Worm (Caenorhabditis elegans) whole organism, L3 larva: ENCODE measurements around the gene rpa-1.

ENCODE experiments used
- ZK546.5 ChIP-seq: sonication (generic microtip); optimal IDR thresholded peaks from 2 replicates; lab custom pipeline; 2017; ENCODE audit warnings: missing biosample characterization, missing genetic modification characterization
- ama-1 ChIP-seq: fragments of 150-350 bp; optimal IDR thresholded peaks from 2 replicates; lab custom pipeline; 2018
- ceh-28 ChIP-seq: fragments of 150-350 bp; optimal IDR thresholded peaks from 2 replicates; lab custom pipeline; 2014; ENCODE audit warnings: missing biosample characterization, missing genetic modification reagents, missing genetic modification characterization
- ceh-82 ChIP-seq: fragments of 150-350 bp; optimal IDR thresholded peaks from 2 replicates; lab custom pipeline; 2014; ENCODE audit warnings: missing biosample characterization, missing genetic modification characterization
- egl-27 ChIP-seq: sonication (generic microtip); optimal IDR thresholded peaks from 4 replicates; lab custom pipeline; 2017; ENCODE audit warnings: missing biosample characterization, missing genetic modification reagents, missing genetic modification characterization
- egl-5 ChIP-seq: fragments of 150-350 bp; optimal IDR thresholded peaks from 2 replicates; lab custom pipeline; 2017; ENCODE audit warnings: missing biosample characterization, missing genetic modification reagents, missing genetic modification characterization, inconsistent platforms
- elt-1 ChIP-seq: fragments of 150-350 bp; optimal IDR thresholded peaks from 2 replicates; lab custom pipeline; 2014; ENCODE audit warnings: missing biosample characterization, missing genetic modification characterization
- elt-2 ChIP-seq: sonication (generic microtip); optimal IDR thresholded peaks from 2 replicates; lab custom pipeline; 2016; ENCODE audit warnings: missing genetic modification reagents, mild to moderate bottlenecking, missing genetic modification characterization, missing compliant biosample characterization
- elt-3 ChIP-seq, 3 experiments: fragments of 150-350 bp in 1 of 3; sonication (generic microtip) in 2 of 3; optimal IDR thresholded peaks; 2 replicates in 2 of 3; 4 replicates in 1 of 3; lab custom pipeline; 2014 to 2017; ENCODE audit warnings: missing biosample characterization in 3 of 3, missing genetic modification characterization in 3 of 3
- eor-1 ChIP-seq, 2 experiments: fragments of 150-350 bp; optimal IDR thresholded peaks; 2 replicates each; lab custom pipeline; 2014 to 2018; ENCODE audit warnings: missing biosample characterization in 2 of 2, missing genetic modification characterization in 2 of 2
- fkh-10 ChIP-seq: sonication (generic microtip); optimal IDR thresholded peaks from 2 replicates; lab custom pipeline; 2017; ENCODE audit warnings: missing biosample characterization, missing genetic modification reagents, missing genetic modification characterization
- fkh-2 ChIP-seq: fragments of 150-350 bp; optimal IDR thresholded peaks from 2 replicates; lab custom pipeline; 2014; ENCODE audit warnings: missing biosample characterization, missing genetic modification reagents, missing genetic modification characterization
- fos-1 ChIP-seq: fragments of 150-350 bp; optimal IDR thresholded peaks from 2 replicates; lab custom pipeline; 2014; ENCODE audit warnings: missing biosample characterization, missing genetic modification characterization
- hmg-11 ChIP-seq: sonication (generic microtip); optimal IDR thresholded peaks from 2 replicates; lab custom pipeline; 2016; ENCODE audit warnings: missing genetic modification characterization, missing compliant biosample characterization
- jun-1 ChIP-seq: fragments of 150-350 bp; optimal IDR thresholded peaks from 2 replicates; lab custom pipeline; 2014; ENCODE audit warnings: missing biosample characterization, missing genetic modification reagents, missing genetic modification characterization
- lin-15B ChIP-seq: fragments of 150-350 bp; optimal IDR thresholded peaks from 2 replicates; lab custom pipeline; 2014; ENCODE audit warnings: missing biosample characterization, missing genetic modification characterization
- lin-39 ChIP-seq: fragments of 150-350 bp; optimal IDR thresholded peaks from 2 replicates; lab custom pipeline; 2018; ENCODE audit warnings: missing biosample characterization, missing genetic modification reagents, missing genetic modification characterization
- lsy-12 ChIP-seq: sonication (generic microtip); optimal IDR thresholded peaks from 2 replicates; lab custom pipeline; 2016; ENCODE audit warnings: mild to moderate bottlenecking, missing genetic modification characterization, missing compliant biosample characterization
- mdl-1 ChIP-seq: fragments of 150-350 bp; optimal IDR thresholded peaks from 2 replicates; lab custom pipeline; 2014; ENCODE audit warnings: missing biosample characterization, missing genetic modification characterization
- nfya-1 ChIP-seq: sonication (generic microtip); optimal IDR thresholded peaks from 2 replicates; lab custom pipeline; 2017; ENCODE audit warnings: missing genetic modification characterization, mild to moderate bottlenecking, missing compliant biosample characterization, antibody characterized with exemption, moderate library complexity; ENCODE audit not compliant: insufficient read depth
- nhr-12 ChIP-seq: fragments of 150-350 bp; optimal IDR thresholded peaks from 2 replicates; lab custom pipeline; 2014; ENCODE audit warnings: missing biosample characterization, missing genetic modification characterization
- nhr-237 ChIP-seq: fragments of 150-350 bp; optimal IDR thresholded peaks from 2 replicates; lab custom pipeline; 2014; ENCODE audit warnings: missing biosample characterization, missing genetic modification characterization
- nhr-25 ChIP-seq: sonication (generic microtip); optimal IDR thresholded peaks from 2 replicates; lab custom pipeline; 2017; ENCODE audit warnings: missing biosample characterization, missing genetic modification characterization
- nhr-28 ChIP-seq: fragments of 150-350 bp; optimal IDR thresholded peaks from 2 replicates; lab custom pipeline; 2014; ENCODE audit warnings: missing biosample characterization, missing genetic modification characterization
- nhr-67 ChIP-seq: fragments of 150-350 bp; optimal IDR thresholded peaks from 2 replicates; lab custom pipeline; 2014; ENCODE audit warnings: missing biosample characterization, missing genetic modification characterization
- pha-4 ChIP-seq: fragments of 150-350 bp; optimal IDR thresholded peaks from 2 replicates; lab custom pipeline; 2014; ENCODE audit warnings: missing biosample characterization, missing genetic modification reagents, missing genetic modification characterization
- sea-2 ChIP-seq: fragments of 150-350 bp; sonication (generic microtip); optimal IDR thresholded peaks from 4 replicates; lab custom pipeline; 2014; ENCODE audit warnings: missing biosample characterization, missing genetic modification reagents, missing genetic modification characterization
- skn-1 ChIP-seq: fragments of 150-350 bp; optimal IDR thresholded peaks from 2 replicates; lab custom pipeline; 2014; ENCODE audit warnings: missing biosample characterization, missing genetic modification characterization
- snpc-4 ChIP-seq: fragments of 150-350 bp; optimal IDR thresholded peaks from 2 replicates; lab custom pipeline; 2014; ENCODE audit warnings: missing biosample characterization, missing genetic modification characterization
- unc-39 ChIP-seq: sonication (generic microtip); optimal IDR thresholded peaks from 4 replicates; lab custom pipeline; 2017; ENCODE audit warnings: missing biosample characterization, missing genetic modification characterization
- ztf-4 ChIP-seq: fragments of 150-350 bp; optimal IDR thresholded peaks from 2 replicates; lab custom pipeline; 2014; ENCODE audit warnings: missing biosample characterization, missing genetic modification characterization

Gene rpa-1

ce11 chrII:7663028-7663427, 1.4 kb upstream of the rpa-1 start:
- TF ChIP-seq fkh-2 (tag; lab: Kevin White, UChicago) (no peak), ceh-28 (no peak), mdl-1 (tag; lab: Kevin White, UChicago) (no peak), elt-1 (tag; lab: Kevin White, UChicago) (no peak), eor-1 (tag; optimal IDR thresholded peaks at IDR 0.05; lab: Kevin White, UChicago) (no peak), lin-15B (tag; lab: Kevin White, UChicago) (no peak), fkh-10 (GFP tag; lab: Kevin White, UChicago) (no peak), nhr-237 (tag; lab: Kevin White, UChicago) (no peak), elt-3 (tag; optimal IDR thresholded peaks at IDR 0.05; lab: Kevin White, UChicago) (no peak), nhr-67 (tag; lab: Kevin White, UChicago) (no peak), nhr-25 (tag; lab: Kevin White, UChicago) (no peak), ama-1 (lab: Kevin White, UChicago) (no peak), ZK546.5 (tag; lab: Kevin White, UChicago) (no peak), unc-39 (tag; lab: Kevin White, UChicago) (no peak), skn-1 (tag; lab: Kevin White, UChicago) (no peak)

ce11 chrII:7666338-7666737, 2.0 kb downstream of the rpa-1 start:
- no peak for TF ChIP-seq nfya-1 (tag; lab: Kevin White, UChicago)
- TF ChIP-seq fos-1 (tag; lab: Kevin White, UChicago), result no peak
- no peak for TF ChIP-seq fkh-10 (GFP tag; lab: Kevin White, UChicago)
- no peak for TF ChIP-seq ceh-82
- no peak for TF ChIP-seq unc-39 (tag; lab: Kevin White, UChicago)
- TF ChIP-seq sea-2 (GFP tag; lab: Kevin White, UChicago), result no peak
- TF ChIP-seq lsy-12, result no peak
- no peak for TF ChIP-seq egl-5 (tag; lab: Kevin White, UChicago)

ce11 chrII:7666967-7667366, 2.6 kb downstream of the rpa-1 start, which contains the start of gene lir-2:
TSS of gene lir-2 (plus strand) at chrII:7667267.
- TF ChIP-seq unc-39 (tag; lab: Kevin White, UChicago), result no peak
- peak; percentile 66 for TF ChIP-seq nhr-25 (tag; lab: Kevin White, UChicago)
- no peak for TF ChIP-seq mdl-1 (tag; lab: Kevin White, UChicago)

ce11 chrII:7669409-7669808, 5.0 kb downstream of the rpa-1 start:
- TF ChIP-seq lin-39 (tag; lab: Kevin White, UChicago) (peak; percentile 58), snpc-4 (tag; lab: Kevin White, UChicago) (peak; percentile 66), pha-4 (tag; lab: Kevin White, UChicago) (peak; percentile 45), fkh-2 (tag; lab: Kevin White, UChicago) (no peak), nhr-28 (tag; lab: Kevin White, UChicago) (no peak), nfya-1 (tag; lab: Kevin White, UChicago) (peak; percentile 71), lin-15B (tag; lab: Kevin White, UChicago) (peak; percentile 46), nhr-25 (tag; lab: Kevin White, UChicago) (peak; percentile 20), fkh-10 (GFP tag; lab: Kevin White, UChicago) (peak; percentile 9), egl-5 (tag; lab: Kevin White, UChicago) (no peak), nhr-12 (tag; lab: Kevin White, UChicago) (no peak), hmg-11 (tag; lab: Kevin White, UChicago) (peak; percentile 74), elt-2 (tag; lab: Kevin White, UChicago) (peak; percentile 14)
- TF ChIP-seq, all 47 proteins: peak for 9

ce11 chrII:7670039-7670438, 5.7 kb downstream of the rpa-1 start:
- TF ChIP-seq mdl-1 (tag; lab: Kevin White, UChicago) (no peak), nhr-67 (tag; lab: Kevin White, UChicago) (no peak), ceh-28 (peak; percentile 66)

ce11 chrII:7671705-7672104, 7.3 kb downstream of the rpa-1 start, which contains the start of gene lir-1:
TSS of gene lir-1 (plus strand) at chrII:7672005.
- TF ChIP-seq nhr-12 (tag; lab: Kevin White, UChicago) (no peak), nhr-28 (tag; lab: Kevin White, UChicago) (no peak), lin-39 (tag; lab: Kevin White, UChicago) (no peak), jun-1 (tag; lab: Kevin White, UChicago) (no peak), snpc-4 (tag; lab: Kevin White, UChicago) (no peak), elt-3 (tag; optimal IDR thresholded peaks at IDR 0.05; lab: Kevin White, UChicago) (no peak), egl-27 (tag; lab: Kevin White, UChicago) (no peak), fkh-10 (GFP tag; lab: Kevin White, UChicago) (no peak), nhr-67 (tag; lab: Kevin White, UChicago) (no peak), ztf-4 (tag; lab: Kevin White, UChicago) (no peak)
